Fruit fly (Drosophila melanogaster) whole organism, wandering third instar larva: ENCODE results near the gene Graf.

Experiments
- Abd-B ChIP-seq: fragments of >200 bp; optimal IDR thresholded peaks from 2 replicates; lab custom pipeline; 2017; ENCODE audit warnings: missing biosample characterization, missing genetic modification characterization
- CG32264 ChIP-seq: fragments of 200-800 bp; sonication (Bioruptor generic); optimal IDR thresholded peaks from 2 replicates; lab custom pipeline; 2016; ENCODE audit warnings: missing biosample characterization, missing genetic modification characterization
- CG9705 ChIP-seq: fragments of 200-800 bp; sonication (Bioruptor generic); optimal IDR thresholded peaks from 2 replicates; lab custom pipeline; 2018; ENCODE audit warnings: missing biosample characterization, mild to moderate bottlenecking, missing genetic modification characterization
- CrebA ChIP-seq: fragments of 200-800 bp; sonication (Bioruptor generic); optimal IDR thresholded peaks from 2 replicates; lab custom pipeline; 2016; ENCODE audit warnings: missing biosample characterization, mild to moderate bottlenecking, missing genetic modification characterization, borderline replicate concordance
- Dfd ChIP-seq: fragments of >200 bp; optimal IDR thresholded peaks from 2 replicates; lab custom pipeline; 2017; ENCODE audit warnings: missing biosample characterization, missing genetic modification characterization
- Dif ChIP-seq: fragments of 200-275, 200-300 bp; sonication (Bioruptor generic); optimal IDR thresholded peaks from 2 replicates; lab custom pipeline; 2018; ENCODE audit warnings: missing biosample characterization, missing genetic modification characterization; ENCODE audit not compliant: partially characterized antibody
- GATAd ChIP-seq: sonication (Bioruptor generic); optimal IDR thresholded peaks from 2 replicates; lab custom pipeline; 2016; ENCODE audit warnings: missing biosample characterization, missing genetic modification characterization
- HLH106 ChIP-seq: fragments of 200-800 bp; optimal IDR thresholded peaks from 3 replicates; lab custom pipeline; 2019; ENCODE audit warnings: missing biosample characterization, mild to moderate bottlenecking, missing genetic modification characterization, moderate library complexity
- Hnf4 ChIP-seq: fragments of 200-800 bp; sonication (Bioruptor generic); optimal IDR thresholded peaks from 2 replicates; lab custom pipeline; 2016; ENCODE audit warnings: missing biosample characterization, mild to moderate bottlenecking, missing genetic modification characterization
- Hr78 ChIP-seq: fragments of >200 bp; optimal IDR thresholded peaks from 2 replicates; lab custom pipeline; 2017; ENCODE audit warnings: missing biosample characterization, missing genetic modification characterization
- Hr83 ChIP-seq: fragments of 200-300 bp; sonication (Bioruptor generic); optimal IDR thresholded peaks from 2 replicates; lab custom pipeline; 2016; ENCODE audit warnings: missing biosample characterization, mild to moderate bottlenecking, missing genetic modification characterization, moderate library complexity; ENCODE audit not compliant: poor library complexity, severe bottlenecking
- Jra ChIP-seq: sonication (Bioruptor generic); optimal IDR thresholded peaks from 2 replicates; lab custom pipeline; 2016; ENCODE audit warnings: missing biosample characterization, missing genetic modification characterization
- Mio ChIP-seq: sonication (Bioruptor generic); optimal IDR thresholded peaks from 2 replicates; lab custom pipeline; 2016; ENCODE audit warnings: missing biosample characterization, missing genetic modification characterization
- Myc ChIP-seq: fragments of >200 bp; optimal IDR thresholded peaks from 2 replicates; lab custom pipeline; 2017
- N ChIP-seq: fragments of >200 bp; optimal IDR thresholded peaks from 2 replicates; lab custom pipeline; 2018; ENCODE audit warnings: missing biosample characterization, missing external identifiers, missing genetic modification characterization
- OdsH ChIP-seq: fragments of 200-800 bp; sonication (Bioruptor generic); optimal IDR thresholded peaks from 2 replicates; lab custom pipeline; 2016; ENCODE audit warnings: missing biosample characterization, mild to moderate bottlenecking, missing genetic modification characterization
- Rel ChIP-seq, 2 experiments: fragments of 200-800 bp; sonication (Bioruptor generic) in 1 of 2; optimal IDR thresholded peaks; 2 replicates in 1 of 2; 3 replicates in 1 of 2; lab custom pipeline; 2016 to 2019; ENCODE audit warnings: mild to moderate bottlenecking in 2 of 2, missing biosample characterization in 2 of 2, missing genetic modification characterization in 2 of 2, moderate library complexity in 1 of 2
- Sp1 ChIP-seq: fragments of 200-800 bp; sonication (Bioruptor generic); optimal IDR thresholded peaks from 3 replicates; lab custom pipeline; 2019; ENCODE audit warnings: missing biosample characterization, mild to moderate bottlenecking, missing genetic modification characterization, moderate library complexity
- Vsx2 ChIP-seq: fragments of 200-300, 225-300 bp; sonication (Bioruptor generic); optimal IDR thresholded peaks from 2 replicates; lab custom pipeline; 2018; ENCODE audit warnings: missing biosample characterization, missing genetic modification characterization; ENCODE audit not compliant: partially characterized antibody
- br ChIP-seq: fragments of 200-800 bp; sonication (Bioruptor generic); optimal IDR thresholded peaks from 2 replicates; lab custom pipeline; 2016; ENCODE audit warnings: missing biosample characterization, missing genetic modification characterization
- dl ChIP-seq, 2 experiments: fragments of 175-275, 200-275 bp in 1 of 2; fragments of 200-275 bp in 1 of 2; sonication (Bioruptor generic); optimal IDR thresholded peaks; lab custom pipeline; 2018; ENCODE audit warnings: mild to moderate bottlenecking in 2 of 2, missing biosample characterization in 2 of 2, missing genetic modification characterization in 2 of 2, moderate library complexity in 2 of 2; ENCODE audit not compliant: partially characterized antibody in 2 of 2, insufficient read depth in 1 of 2
- dmrt93B ChIP-seq: fragments of 200-800 bp; sonication (Bioruptor generic); optimal IDR thresholded peaks from 2 replicates; lab custom pipeline; 2018; ENCODE audit warnings: missing biosample characterization, mild to moderate bottlenecking, missing genetic modification characterization
- dsf ChIP-seq: sonication (Bioruptor generic); optimal IDR thresholded peaks from 2 replicates; lab custom pipeline; 2016; ENCODE audit warnings: missing biosample characterization, missing genetic modification characterization, borderline replicate concordance
- ey ChIP-seq: fragments of 200-800 bp; sonication (Bioruptor generic); optimal IDR thresholded peaks from 2 replicates; lab custom pipeline; 2016; ENCODE audit warnings: missing biosample characterization, missing genetic modification characterization
- foxo ChIP-seq, 2 experiments: fragments of 200-800 bp; sonication (Bioruptor generic); optimal IDR thresholded peaks; 2 replicates in 1 of 2; 3 replicates in 1 of 2; lab custom pipeline; 2016 to 2017; ENCODE audit warnings: missing biosample characterization in 2 of 2, missing genetic modification characterization in 2 of 2
- fru ChIP-seq: fragments of 200-800 bp; sonication (Bioruptor generic); optimal IDR thresholded peaks from 3 replicates; lab custom pipeline; 2016; ENCODE audit warnings: missing biosample characterization, mild to moderate bottlenecking, missing genetic modification characterization
- h ChIP-seq: fragments of 200-800 bp; sonication (Bioruptor generic); optimal IDR thresholded peaks from 3 replicates; lab custom pipeline; 2016; ENCODE audit warnings: missing biosample characterization, mild to moderate bottlenecking, missing genetic modification characterization
- jim ChIP-seq: fragments of 175-275, 200-325 bp; sonication (Bioruptor generic); optimal IDR thresholded peaks from 2 replicates; lab custom pipeline; 2016; ENCODE audit warnings: missing biosample characterization, mild to moderate bottlenecking, missing genetic modification characterization
- lola ChIP-seq: fragments of >200 bp; optimal IDR thresholded peaks from 2 replicates; lab custom pipeline; 2017; ENCODE audit warnings: missing biosample characterization, missing genetic modification characterization
- pan ChIP-seq: fragments of >200 bp; optimal IDR thresholded peaks from 2 replicates; lab custom pipeline; 2017
- psq ChIP-seq: fragments of 200-800 bp; sonication (Bioruptor generic); optimal IDR thresholded peaks from 3 replicates; lab custom pipeline; 2017; ENCODE audit warnings: missing biosample characterization, mild to moderate bottlenecking, missing genetic modification characterization, moderate library complexity
- rgr ChIP-seq: fragments of 200-800 bp; sonication (Bioruptor generic); optimal IDR thresholded peaks from 3 replicates; lab custom pipeline; 2016; ENCODE audit warnings: missing biosample characterization, mild to moderate bottlenecking, missing genetic modification characterization
- sage ChIP-seq: fragments of 200-800 bp; sonication (Bioruptor generic); optimal IDR thresholded peaks from 2 replicates; lab custom pipeline; 2016; ENCODE audit warnings: missing biosample characterization, mild to moderate bottlenecking, missing genetic modification characterization
- sv ChIP-seq: fragments of 200-800 bp; sonication (Bioruptor generic); optimal IDR thresholded peaks from 3 replicates; lab custom pipeline; 2016; ENCODE audit warnings: missing biosample characterization, missing genetic modification characterization
- tai ChIP-seq: sonication (Bioruptor generic); optimal IDR thresholded peaks from 2 replicates; lab custom pipeline; 2016; ENCODE audit warnings: missing biosample characterization, missing genetic modification characterization
- usp ChIP-seq: fragments of >200 bp; optimal IDR thresholded peaks from 2 replicates; lab custom pipeline; 2017; ENCODE audit warnings: missing biosample characterization, missing genetic modification characterization
- woc ChIP-seq: sonication (Bioruptor generic); optimal IDR thresholded peaks from 2 replicates; lab custom pipeline; 2016; ENCODE audit warnings: missing biosample characterization, mild to moderate bottlenecking, missing genetic modification characterization

Graf gene

dm6 chrX:15710751-15711179, 49.8 kb downstream of the Graf start:
- TF ChIP-seq Myc (peak; percentile 68), Jra (GFP tag; lab: Kevin White, UChicago) (no peak), usp (GFP tag; lab: Kevin White, UChicago) (no peak)
- TF ChIP-seq, all 38 proteins: peak for 1

dm6 chrX:15709984-15710750, 50.4 kb downstream of the Graf start, which contains the start of the genes CG9281 and CG15601:
TSS of gene CG9281 (minus strand) at chrX:15710539.
TSS of gene CG15601 (plus strand) at chrX:15710647.
- TF ChIP-seq OdsH, result no peak
- TF ChIP-seq sv, result peak; percentile 22
- TF ChIP-seq N (GFP tag; lab: Kevin White, UChicago), result peak; percentile 22
- TF ChIP-seq Sp1 (GFP tag; lab: Kevin White, UChicago), result peak; percentile 30
- no peak for TF ChIP-seq ey
- TF ChIP-seq GATAd, result no peak
- TF ChIP-seq foxo (GFP tag; optimal IDR thresholded peaks at IDR 0.05; lab: Kevin White, UChicago), result no peak
- TF ChIP-seq Rel (GFP tag; optimal IDR thresholded peaks at IDR 0.05; lab: Kevin White, UChicago), result no peak
- peak; percentile 8 for TF ChIP-seq Rel (tag; optimal IDR thresholded peaks at IDR 0.05; lab: Kevin White, UChicago)
- peak; percentile 3 for TF ChIP-seq HLH106

dm6 chrX:15709624-15709983, 50.9 kb downstream of the Graf start:
- TF ChIP-seq N (GFP tag; lab: Kevin White, UChicago) (no peak), sv (no peak), Hr83 (peak; percentile 13), pan (lab: Kevin White, UChicago) (no peak), sage (GFP tag; lab: Kevin White, UChicago) (no peak), h (GFP tag; lab: Kevin White, UChicago) (no peak), jim (GFP tag; lab: Kevin White, UChicago) (no peak), OdsH (no peak), ey (peak; percentile 9), psq (GFP tag; lab: Kevin White, UChicago) (peak; percentile 6), foxo (GFP tag; optimal IDR thresholded peaks at IDR 0.05; lab: Kevin White, UChicago) (peak in 1 of 2 experiments; percentile 40), Hnf4 (peak; percentile 4), Dif (no peak), Mio (GFP tag; lab: Kevin White, UChicago) (no peak), Vsx2 (GFP tag; lab: Kevin White, UChicago) (no peak), CG32264 (GFP tag; lab: Kevin White, UChicago) (no peak), Myc (no peak), rgr (GFP tag; lab: Kevin White, UChicago) (peak; percentile 38), br (GFP tag; lab: Kevin White, UChicago) (peak; percentile 36), usp (GFP tag; lab: Kevin White, UChicago) (no peak), woc (GFP tag; lab: Kevin White, UChicago) (peak; percentile 3)

dm6 chrX:15703720-15704206, 56.8 kb downstream of the Graf start, which contains the start of the genes Pis and Hap40:
TSS of gene Pis (minus strand) at chrX:15703770.
TSS of gene Hap40 (plus strand) at chrX:15704125.
- TF ChIP-seq Dfd (GFP tag; lab: Kevin White, UChicago) (no peak), Jra (GFP tag; lab: Kevin White, UChicago) (no peak), Hr83 (no peak), Myc (no peak), woc (GFP tag; lab: Kevin White, UChicago) (peak; percentile 55), Mio (GFP tag; lab: Kevin White, UChicago) (no peak), HLH106 (peak; percentile 80), jim (GFP tag; lab: Kevin White, UChicago) (no peak), Rel (GFP tag; optimal IDR thresholded peaks at IDR 0.05; lab: Kevin White, UChicago) (no peak), Rel (tag; optimal IDR thresholded peaks at IDR 0.05; lab: Kevin White, UChicago) (peak; percentile 34), rgr (GFP tag; lab: Kevin White, UChicago) (peak; percentile 63), Hr78 (GFP tag; lab: Kevin White, UChicago) (no peak), CG9705 (GFP tag; lab: Kevin White, UChicago) (peak; percentile 49), OdsH (peak; percentile 25), dl (GFP tag; optimal IDR thresholded peaks at IDR 0.05; lab: Kevin White, UChicago; ENCODE audit: insufficient read depth in 1 of 2, partially characterized antibody in 2 of 2) (no peak), N (GFP tag; lab: Kevin White, UChicago) (peak; percentile 9), h (GFP tag; lab: Kevin White, UChicago) (peak; percentile 67), lola (no peak), Vsx2 (GFP tag; lab: Kevin White, UChicago) (no peak), foxo (GFP tag; optimal IDR thresholded peaks at IDR 0.05; lab: Kevin White, UChicago) (peak in 1 of 2 experiments; percentile 74), sv (peak; percentile 29), br (GFP tag; lab: Kevin White, UChicago) (peak; percentile 54), dmrt93B (GFP tag; lab: Kevin White, UChicago) (peak; percentile 68), Dif (no peak), Abd-B (GFP tag; lab: Kevin White, UChicago) (no peak), CrebA (GFP tag; lab: Kevin White, UChicago) (no peak), ey (peak; percentile 41), Sp1 (GFP tag; lab: Kevin White, UChicago) (peak; percentile 63), tai (GFP tag; lab: Kevin White, UChicago) (no peak), pan (lab: Kevin White, UChicago) (no peak), dsf (GFP tag; lab: Kevin White, UChicago) (no peak), fru (GFP tag; lab: Kevin White, UChicago) (no peak), GATAd (no peak), CG32264 (GFP tag; lab: Kevin White, UChicago) (no peak), psq (GFP tag; lab: Kevin White, UChicago) (peak; percentile 40), usp (GFP tag; lab: Kevin White, UChicago) (no peak), sage (GFP tag; lab: Kevin White, UChicago) (no peak)
